Worm (Caenorhabditis elegans) whole organism, L4 larva: ENCODE data around the gene R01B10.2.

Source experiments
- F37D6.2 ChIP-seq: sonication (generic microtip); optimal IDR thresholded peaks from 2 replicates; lab custom pipeline; 2016; ENCODE audit warnings: mild to moderate bottlenecking, missing genetic modification characterization, missing compliant biosample characterization
- T20F7.1 ChIP-seq: fragments of 200-800 bp; sonication (Bioruptor generic); optimal IDR thresholded peaks from 2 replicates; lab custom pipeline; 2018; ENCODE audit warnings: mild to moderate bottlenecking, missing genetic modification characterization, missing compliant biosample characterization
- T26A8.4 ChIP-seq: fragments of 200-800 bp; sonication (Bioruptor generic); IDR thresholded peaks from 2 replicates; pipeline ENCODE4 v1.3.6; 2022; ENCODE audit warnings: missing genetic modification characterization, missing compliant biosample characterization
- Y105C5A.15 ChIP-seq: fragments of 200-800 bp; sonication (Bioruptor generic); IDR thresholded peaks from 2 replicates; pipeline ENCODE4 v1.3.6; 2022; ENCODE audit warnings: missing genetic modification characterization, missing compliant biosample characterization
- aha-1 ChIP-seq: fragments of 150-350 bp; peaks from one replicate; lab custom pipeline; 2014; ENCODE audit warnings: missing biosample characterization, missing genetic modification characterization
- arid-1 ChIP-seq: fragments of 200-800 bp; sonication (Bioruptor generic); conservative IDR thresholded peaks from 2 replicates; pipeline ENCODE4 v1.3.6; 2022; ENCODE audit warnings: missing genetic modification reagents, missing genetic modification characterization, missing compliant biosample characterization
- ceh-20 ChIP-seq: fragments of 200-800 bp; sonication (Bioruptor generic); IDR thresholded peaks from 2 replicates; pipeline ENCODE4 v1.3.6; 2022; ENCODE audit warnings: missing genetic modification reagents, missing genetic modification characterization, missing compliant biosample characterization
- ceh-28 ChIP-seq: fragments of 150-350 bp; optimal IDR thresholded peaks from 2 replicates; lab custom pipeline; 2014; ENCODE audit warnings: missing biosample characterization, missing genetic modification reagents, missing genetic modification characterization
- ceh-44 ChIP-seq: fragments of 200-800 bp; sonication (Bioruptor generic); IDR thresholded peaks from 2 replicates; pipeline ENCODE4 v1.3.6; 2022; ENCODE audit warnings: missing genetic modification reagents, missing genetic modification characterization, missing compliant biosample characterization
- ceh-62 ChIP-seq: sonication (generic microtip); optimal IDR thresholded peaks from 2 replicates; lab custom pipeline; 2017; ENCODE audit warnings: missing biosample characterization, missing genetic modification characterization
- ceh-82 ChIP-seq: sonication (generic microtip); optimal IDR thresholded peaks from 2 replicates; lab custom pipeline; 2017; ENCODE audit warnings: missing biosample characterization, missing genetic modification characterization
- ces-1 ChIP-seq: fragments of 150-350 bp; sonication (generic microtip); optimal IDR thresholded peaks from 4 replicates; lab custom pipeline; 2014; ENCODE audit warnings: missing biosample characterization, missing genetic modification reagents, missing genetic modification characterization
- dmd-6 ChIP-seq: fragments of 200-800 bp; sonication (Bioruptor generic); IDR thresholded peaks from 2 replicates; pipeline ENCODE4 v1.3.6; 2022; ENCODE audit warnings: missing genetic modification reagents, missing genetic modification characterization, missing compliant biosample characterization
- duxl-1 ChIP-seq: sonication (generic microtip); optimal IDR thresholded peaks from 2 replicates; lab custom pipeline; 2016; ENCODE audit warnings: mild to moderate bottlenecking, missing genetic modification characterization, moderate library complexity, missing compliant biosample characterization; ENCODE audit not compliant: poor library complexity
- dve-1 ChIP-seq: sonication (generic microtip); optimal IDR thresholded peaks from 2 replicates; lab custom pipeline; 2017; ENCODE audit warnings: antibody characterized with exemption, mild to moderate bottlenecking, missing genetic modification characterization, missing compliant biosample characterization; ENCODE audit not compliant: insufficient read depth
- egl-43 ChIP-seq: fragments of 200-800 bp; sonication (Bioruptor generic); IDR thresholded peaks from 2 replicates; pipeline ENCODE4 v1.3.6; 2022; ENCODE audit warnings: missing genetic modification reagents, missing genetic modification characterization, missing compliant biosample characterization
- hif-1 ChIP-seq, 2 experiments: sonication (generic microtip); optimal IDR thresholded peaks; 2 replicates each; lab custom pipeline; 2016 to 2017; ENCODE audit warnings: missing compliant biosample characterization in 2 of 2, missing genetic modification characterization in 2 of 2, missing genetic modification reagents in 2 of 2, missing genotype in 2 of 2, mild to moderate bottlenecking in 1 of 2
- hlh-11 ChIP-seq: fragments of 200-800 bp; sonication (Bioruptor generic); optimal IDR thresholded peaks from 2 replicates; lab custom pipeline; 2018; ENCODE audit warnings: mild to moderate bottlenecking, missing genetic modification characterization, missing compliant biosample characterization
- hlh-30 ChIP-seq: sonication (generic microtip); optimal IDR thresholded peaks from 2 replicates; lab custom pipeline; 2017; ENCODE audit warnings: antibody characterized with exemption, mild to moderate bottlenecking, missing genetic modification characterization, missing compliant biosample characterization; ENCODE audit not compliant: insufficient read depth
- lim-7 ChIP-seq: fragments of 200-800 bp; sonication (Bioruptor generic); IDR thresholded peaks from 2 replicates; pipeline ENCODE4 v1.3.6; 2022; ENCODE audit warnings: missing genetic modification characterization, missing compliant biosample characterization
- lin-1 ChIP-seq: fragments of 200-800 bp; sonication (Bioruptor generic); IDR thresholded peaks from 2 replicates; pipeline ENCODE4 v1.3.6; 2022; ENCODE audit warnings: missing genetic modification reagents, missing genetic modification characterization, missing compliant biosample characterization
- lin-13 ChIP-seq: fragments of 150-350 bp; optimal IDR thresholded peaks from 2 replicates; lab custom pipeline; 2014; ENCODE audit warnings: missing biosample characterization, missing genetic modification reagents, missing genetic modification characterization
- lsy-2 ChIP-seq, 2 experiments: fragments of 150-350 bp in 1 of 2; sonication (generic microtip) in 1 of 2; optimal IDR thresholded peaks; 2 replicates each; lab custom pipeline; 2014 to 2017; ENCODE audit warnings: missing biosample characterization in 2 of 2, missing genetic modification characterization in 2 of 2
- mdl-1 ChIP-seq, 2 experiments: fragments of 150-350 bp in 1 of 2; sonication (generic microtip) in 1 of 2; optimal IDR thresholded peaks; 2 replicates each; lab custom pipeline; 2014 to 2017; ENCODE audit warnings: missing biosample characterization in 2 of 2, missing genetic modification characterization in 2 of 2
- mes-2 ChIP-seq: sonication (generic microtip); optimal IDR thresholded peaks from 2 replicates; lab custom pipeline; 2016; ENCODE audit warnings: missing genotype, mild to moderate bottlenecking, missing genetic modification characterization, missing compliant biosample characterization; ENCODE audit not compliant: poor library complexity, severe bottlenecking
- mxl-3 ChIP-seq: fragments of 200-800 bp; sonication (Bioruptor generic); optimal IDR thresholded peaks from 2 replicates; lab custom pipeline; 2018; ENCODE audit warnings: mild to moderate bottlenecking, missing genetic modification characterization, missing compliant biosample characterization
- nhr-102 ChIP-seq: sonication (generic microtip); optimal IDR thresholded peaks from 2 replicates; lab custom pipeline; 2016; ENCODE audit warnings: mild to moderate bottlenecking, missing genetic modification characterization, moderate library complexity, missing compliant biosample characterization
- nhr-11 ChIP-seq: fragments of 150-350 bp; optimal IDR thresholded peaks from 2 replicates; lab custom pipeline; 2014; ENCODE audit warnings: missing biosample characterization, missing genetic modification characterization
- nhr-28 ChIP-seq: fragments of 150-350 bp; optimal IDR thresholded peaks from 2 replicates; lab custom pipeline; 2014; ENCODE audit warnings: missing biosample characterization, missing genetic modification characterization
- nhr-48 ChIP-seq: sonication (generic microtip); optimal IDR thresholded peaks from 2 replicates; lab custom pipeline; 2016; ENCODE audit warnings: mild to moderate bottlenecking, missing genetic modification characterization, missing compliant biosample characterization
- nhr-6 ChIP-seq: fragments of 150-350 bp; optimal IDR thresholded peaks from 2 replicates; lab custom pipeline; 2014; ENCODE audit warnings: missing biosample characterization, missing genetic modification characterization
- nhr-77 ChIP-seq: fragments of 150-350 bp; optimal IDR thresholded peaks from 2 replicates; lab custom pipeline; 2014; ENCODE audit warnings: missing biosample characterization, missing genetic modification characterization
- pqm-1 ChIP-seq: sonication (generic microtip); optimal IDR thresholded peaks from 2 replicates; lab custom pipeline; 2017; ENCODE audit warnings: missing biosample characterization, missing genetic modification characterization
- rbr-2 ChIP-seq: sonication (generic microtip); optimal IDR thresholded peaks from 2 replicates; lab custom pipeline; 2016; ENCODE audit warnings: missing genotype, missing genetic modification characterization, missing compliant biosample characterization
- set-16 ChIP-seq: fragments of 200-800 bp; sonication (Bioruptor generic); IDR thresholded peaks from 2 replicates; pipeline ENCODE4 v1.3.6; 2022; ENCODE audit warnings: missing genetic modification reagents, missing genetic modification characterization, missing compliant biosample characterization
- snpc-4 ChIP-seq: fragments of 150-350 bp; optimal IDR thresholded peaks from 2 replicates; lab custom pipeline; 2014; ENCODE audit warnings: missing biosample characterization, missing genetic modification characterization
- tra-1 ChIP-seq: fragments of 200-800 bp; sonication (Bioruptor generic); IDR thresholded peaks from 2 replicates; pipeline ENCODE4 v1.3.6; 2022; ENCODE audit warnings: missing genetic modification reagents, missing genetic modification characterization, missing compliant biosample characterization
- unc-130 ChIP-seq: sonication (generic microtip); optimal IDR thresholded peaks from 2 replicates; lab custom pipeline; 2016; ENCODE audit warnings: missing genetic modification reagents, missing genetic modification characterization, missing compliant biosample characterization
- unc-62 ChIP-seq, 3 experiments: fragments of 150-350 bp in 1 of 3; sonication (generic microtip); optimal IDR thresholded peaks in 2 of 3; peaks in 1 of 3; 1 replicate in 1 of 3; 2 replicates in 2 of 3; lab custom pipeline; 2014 to 2017; ENCODE audit warnings: missing biosample characterization in 3 of 3, missing genetic modification characterization in 3 of 3, missing genetic modification reagents in 3 of 3, missing genotype in 1 of 3
- vab-7 ChIP-seq: fragments of 200-800 bp; sonication (Bioruptor generic); IDR thresholded peaks from 2 replicates; pipeline ENCODE4 v1.3.6; 2022; ENCODE audit warnings: missing genetic modification reagents, missing genetic modification characterization, missing compliant biosample characterization
- zfp-3 ChIP-seq: fragments of 200-800 bp; sonication (Bioruptor generic); conservative IDR thresholded peaks from 2 replicates; pipeline ENCODE4 v1.3.6; 2022; ENCODE audit warnings: missing genetic modification reagents, missing genetic modification characterization, missing compliant biosample characterization
- ztf-11 ChIP-seq: fragments of 150-350 bp; optimal IDR thresholded peaks from 2 replicates; lab custom pipeline; 2014; ENCODE audit warnings: missing biosample characterization, missing genetic modification characterization

R01B10.2 gene

DNA sequence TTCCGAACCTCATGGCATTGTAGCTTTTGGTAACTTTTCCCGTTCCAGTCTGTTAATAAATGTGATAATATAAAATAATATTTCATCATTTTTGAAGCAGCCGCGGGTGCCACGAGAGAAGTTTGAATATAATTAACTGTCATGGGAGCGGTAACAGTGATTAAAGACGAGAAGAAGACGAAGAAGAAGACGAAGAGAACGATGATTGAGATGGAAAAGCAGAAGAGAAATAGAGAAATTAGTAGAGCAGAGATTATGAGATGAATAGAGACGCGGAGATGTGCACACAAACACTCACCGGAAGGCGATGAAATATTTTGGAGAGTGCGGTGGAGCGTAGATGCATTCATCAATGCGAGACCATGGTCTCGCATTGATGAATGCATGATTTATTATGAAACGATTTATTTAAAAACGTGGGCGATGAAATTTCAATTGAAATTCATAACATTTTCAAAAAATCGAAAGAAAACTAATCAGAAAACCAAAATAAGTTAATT lies 12.0 kb upstream of the R01B10.2 start, which contains the start of gene seip-1 (continued):
- TF ChIP-seq dmd-6 (GFP tag; lab: Robert Waterston, UW) (no peak; the same call in 1 of the 2 replicates), F37D6.2 (peak; percentile 37), nhr-6 (peak; percentile 71), Y105C5A.15 (GFP tag; lab: Robert Waterston, UW) (no peak), ceh-20 (GFP tag; lab: Robert Waterston, UW) (peak; percentile 72), set-16 (GFP tag; lab: Robert Waterston, UW) (no peak), nhr-77 (tag; lab: Kevin White, UChicago) (peak; percentile 96), ces-1 (GFP tag; lab: Kevin White, UChicago) (no peak), nhr-28 (tag; lab: Kevin White, UChicago) (peak; percentile 85), lsy-2 (tag; optimal IDR thresholded peaks at IDR 0.05; lab: Kevin White, UChicago) (peak; percentile 24 to 91), vab-7 (GFP tag; lab: Robert Waterston, UW) (no peak), mes-2 (tag; lab: Kevin White, UChicago) (peak; percentile 90), pqm-1 (tag; lab: Kevin White, UChicago) (peak; percentile 46), snpc-4 (tag; lab: Kevin White, UChicago) (no peak), hlh-30 (tag; lab: Kevin White, UChicago) (peak; percentile 82), nhr-102 (tag; lab: Kevin White, UChicago) (peak; percentile 44), duxl-1 (tag; lab: Kevin White, UChicago) (peak; percentile 32), nhr-11 (tag; lab: Kevin White, UChicago) (peak; percentile 80), T26A8.4 (peak; percentile 28; the same call in 1 of the 2 replicates), ceh-28 (tag; lab: Kevin White, UChicago) (no peak), hlh-11 (tag; lab: Kevin White, UChicago) (peak; percentile 81), unc-62 (GFP tag; optimal IDR thresholded peaks at IDR 0.05 in 1 of 2; lab: Kevin White, UChicago) (peak in 1 of 2 experiments; percentile 98), unc-62 (tag; optimal IDR thresholded peaks at IDR 0.05; lab: Kevin White, UChicago) (no peak), ceh-82 (no peak), hif-1 (tag; optimal IDR thresholded peaks at IDR 0.05; lab: Kevin White, UChicago) (peak in 1 of 2 experiments; percentile 66), zfp-3 (GFP tag; lab: Robert Waterston, UW) (no peak), ceh-44 (GFP tag; lab: Robert Waterston, UW) (no peak), rbr-2 (peak; percentile 85), mdl-1 (tag; optimal IDR thresholded peaks at IDR 0.05; lab: Kevin White, UChicago) (peak in 1 of 2 experiments; percentile 73), nhr-48 (peak; percentile 52), arid-1 (0 out of 2 replicates have a peak, but pooled peaks have one; percentile 8), ztf-11 (tag; lab: Kevin White, UChicago) (no peak), tra-1 (GFP tag; lab: Robert Waterston, UW) (peak; percentile 60; the same call in 1 of the 2 replicates), unc-130 (GFP tag; lab: Kevin White, UChicago) (peak; percentile 14), T20F7.1 (GFP tag; lab: Kevin White, UChicago) (peak; percentile 78), lin-1 (peak; percentile 94), dve-1 (tag; lab: Kevin White, UChicago) (peak; percentile 87), mxl-3 (no peak), lim-7 (no peak), egl-43 (GFP tag; lab: Robert Waterston, UW) (no peak), aha-1 (tag; lab: Kevin White, UChicago) (peak; percentile 29), ceh-62 (tag; lab: Kevin White, UChicago) (no peak), lin-13 (GFP tag; lab: Kevin White, UChicago) (peak; percentile 76)
